Fruit fly (Drosophila melanogaster) whole organism, adult: ENCODE results near the gene CG7044.

Source experiments
- CG33017 ChIP-seq: fragments of 200-800 bp; sonication (Bioruptor generic); optimal IDR thresholded peaks from 2 replicates; lab custom pipeline; 2018; ENCODE audit warnings: missing biosample characterization, mild to moderate bottlenecking, missing genetic modification characterization, moderate library complexity
- cic ChIP-seq: fragments of 200-800 bp; sonication (Bioruptor generic); optimal IDR thresholded peaks from 2 replicates; lab custom pipeline; 2017; ENCODE audit warnings: missing biosample characterization, mild to moderate bottlenecking, missing genetic modification characterization, moderate library complexity

DNA sequence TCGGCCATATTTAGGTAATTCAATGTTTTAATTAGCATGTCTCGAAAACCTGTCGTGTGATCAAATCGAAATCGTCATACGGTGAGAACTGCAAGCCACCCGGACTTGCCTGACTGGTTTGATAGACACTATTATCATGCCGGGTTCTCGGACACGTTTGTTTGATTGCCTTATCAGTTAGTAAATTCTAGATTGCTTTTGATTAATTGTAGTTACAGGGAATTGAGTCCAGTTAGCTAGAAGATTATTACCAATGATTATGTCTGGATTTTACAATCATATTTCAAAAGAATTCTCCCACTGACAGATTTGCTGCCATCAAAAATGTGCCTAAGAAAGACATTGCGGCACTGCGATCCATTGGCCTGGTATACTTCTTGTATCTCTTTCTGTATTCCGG, 8.2 kb upstream of the CG7044 start:
- TF ChIP-seq CG33017 (tag; lab: Kevin White, UChicago) (no peak), cic (GFP tag; lab: Kevin White, UChicago) (no peak)
